Worm (Caenorhabditis elegans): ENCODE results near the gene mkk-4.

Gene mkk-4

DNA sequence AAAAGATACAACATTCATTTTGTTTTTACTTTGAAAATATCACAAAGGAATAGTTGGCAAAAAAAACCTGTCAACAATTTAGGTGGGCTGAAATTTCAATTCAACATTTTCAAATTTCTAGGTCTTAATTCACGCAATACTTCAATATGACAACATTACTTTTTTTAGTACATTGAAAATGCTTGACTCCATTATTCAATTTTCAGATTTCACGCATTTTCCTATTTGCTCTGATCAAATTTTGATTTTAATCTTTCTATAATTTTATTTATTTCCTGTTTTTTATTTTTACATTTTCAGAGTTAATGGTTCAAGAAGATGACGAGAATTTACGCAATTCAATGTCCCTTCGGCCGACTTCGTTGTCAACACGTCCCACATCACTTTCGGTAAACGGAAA is at the start of gene mkk-4:
Gene mkk-4, plus strand, starts transcription at position 301 of the 400 bp plus-strand sequence.
- TF ChIP-seq nhr-237 (tag; optimal IDR thresholded peaks at IDR 0.05): no peak
- no peak for TF ChIP-seq ztf-1 (GFP tag; conservative IDR thresholded peaks at IDR 0.05)
- TF ChIP-seq elt-1 (tag; optimal IDR thresholded peaks at IDR 0.05): no peak
- TF ChIP-seq Y55F3AM.14 (GFP tag; optimal IDR thresholded peaks at IDR 0.05): no peak
- TF ChIP-seq unc-55 (GFP tag; optimal IDR thresholded peaks at IDR 0.05): no peak
- TF ChIP-seq snpc-4 (tag; optimal IDR thresholded peaks at IDR 0.05): no peak
- no peak for TF ChIP-seq gmeb-1 (tag; optimal IDR thresholded peaks at IDR 0.05)
- no peak for TF ChIP-seq skn-1 (tag; optimal IDR thresholded peaks at IDR 0.05)

ce11 chrX:9981259-9981658 is 46.4 kb upstream of the mkk-4 start:
- TF ChIP-seq ztf-4 (tag; optimal IDR thresholded peaks at IDR 0.05) (no peak), nhr-10 (tag; optimal IDR thresholded peaks at IDR 0.05) (no peak), C34F6.9 (tag; optimal IDR thresholded peaks at IDR 0.05) (no peak), ama-1 (optimal IDR thresholded peaks at IDR 0.05) (no peak), zag-1 (tag; optimal IDR thresholded peaks at IDR 0.05) (no peak), F13H6.1 (tag; optimal IDR thresholded peaks at IDR 0.05) (no peak), crh-2 (tag; optimal IDR thresholded peaks at IDR 0.05) (no peak), elt-3 (tag; optimal IDR thresholded peaks at IDR 0.05) (no peak), mbf-1 (tag; optimal IDR thresholded peaks at IDR 0.05) (no peak), peb-1 (tag; optimal IDR thresholded peaks at IDR 0.05) (no peak), nhr-12 (tag; optimal IDR thresholded peaks at IDR 0.05) (no peak), nhr-23 (tag; optimal IDR thresholded peaks at IDR 0.05) (no peak), mdl-1 (tag; optimal IDR thresholded peaks at IDR 0.05) (no peak), blmp-1 (tag; optimal IDR thresholded peaks at IDR 0.05; ENCODE audit: insufficient read depth) (no peak), nhr-129 (tag; optimal IDR thresholded peaks at IDR 0.05) (no peak), gmeb-1 (tag; optimal IDR thresholded peaks at IDR 0.05) (no peak), sma-3 (GFP tag; optimal IDR thresholded peaks at IDR 0.05) (no peak), nhr-25 (tag; optimal IDR thresholded peaks at IDR 0.05) (no peak)

ce11 chrX:9984889-9985404 is 42.7 kb upstream of the mkk-4 start, which contains the start of gene F19C6.5:
F19C6.5 (minus strand) TSS chrX:9984939.
- TF ChIP-seq F13H6.1 (tag; optimal IDR thresholded peaks at IDR 0.05): no peak
- no peak for TF ChIP-seq lin-11 (tag; optimal IDR thresholded peaks at IDR 0.05)
- TF ChIP-seq fos-1 (tag; optimal IDR thresholded peaks at IDR 0.05): peak; percentile 5
- no peak for TF ChIP-seq ZK546.5 (tag; optimal IDR thresholded peaks at IDR 0.05)
- no peak for TF ChIP-seq nhr-11 (tag; optimal IDR thresholded peaks at IDR 0.05)
- no peak for TF ChIP-seq R02D3.7 (tag; optimal IDR thresholded peaks at IDR 0.05)

DNA sequence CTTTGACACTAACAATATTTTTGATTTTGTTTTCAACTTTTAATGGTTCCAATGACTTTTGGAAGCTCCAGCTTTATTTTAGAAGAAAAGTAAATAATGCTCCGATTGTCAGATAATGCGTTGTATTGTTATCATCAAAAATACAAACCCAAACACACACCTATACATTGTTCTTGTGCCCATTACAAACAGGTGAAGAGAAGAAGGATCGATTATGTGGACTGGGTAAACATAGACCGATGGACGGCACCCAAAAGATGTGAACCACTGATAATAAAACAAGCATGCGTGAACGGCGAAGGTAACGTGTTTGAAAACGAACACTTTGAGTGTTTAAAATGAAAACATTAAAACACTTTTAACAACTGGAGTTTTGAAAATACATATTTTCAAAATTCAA is 40.5 kb upstream of the mkk-4 start:
- TF ChIP-seq ceh-82 (tag; optimal IDR thresholded peaks at IDR 0.05) (no peak), lin-11 (tag; optimal IDR thresholded peaks at IDR 0.05) (no peak), aly-2 (tag; optimal IDR thresholded peaks at IDR 0.05) (no peak), lin-13 (GFP tag; optimal IDR thresholded peaks at IDR 0.05) (no peak), unc-62 (GFP tag; optimal IDR thresholded peaks at IDR 0.05) (no peak), mdl-1 (tag; optimal IDR thresholded peaks at IDR 0.05) (no peak), elt-1 (tag; optimal IDR thresholded peaks at IDR 0.05) (no peak), unc-39 (tag; optimal IDR thresholded peaks at IDR 0.05) (no peak), nhr-10 (tag; optimal IDR thresholded peaks at IDR 0.05) (no peak), snpc-4 (tag; optimal IDR thresholded peaks at IDR 0.05) (no peak), sem-4 (tag; optimal IDR thresholded peaks at IDR 0.05) (no peak), R02D3.7 (tag; optimal IDR thresholded peaks at IDR 0.05) (no peak), peb-1 (tag; optimal IDR thresholded peaks at IDR 0.05) (no peak), elt-3 (tag; optimal IDR thresholded peaks at IDR 0.05) (no peak), C34F6.9 (tag; optimal IDR thresholded peaks at IDR 0.05) (no peak), ZK546.5 (tag; optimal IDR thresholded peaks at IDR 0.05) (no peak), alr-1 (tag; optimal IDR thresholded peaks at IDR 0.05) (no peak)

ce11 chrX:9988884-9989283 is 38.8 kb upstream of the mkk-4 start:
- TF ChIP-seq snpc-4 (tag; optimal IDR thresholded peaks at IDR 0.05) (peak; percentile 15), R02D3.7 (tag; optimal IDR thresholded peaks at IDR 0.05) (no peak)
